Worm (Caenorhabditis elegans) whole organism, dauer: ENCODE results near the gene cht-2.

ENCODE experiments used
- unc-62 ChIP-seq: sonication (generic microtip); optimal IDR thresholded peaks from 2 replicates; lab custom pipeline; 2017; ENCODE audit warnings: missing biosample characterization, missing genetic modification reagents, missing genetic modification characterization

cht-2 gene

ce11 chrII:8551100-8551499, 30.4 kb downstream of the cht-2 start:
- TF ChIP-seq unc-62 (GFP tag; lab: Kevin White, UChicago) = no peak

- no peak for TF ChIP-seq unc-62 (GFP tag; lab: Kevin White, UChicago)
These were observed 33.8 kb downstream of the cht-2 start for ce11 chrII:8554568-8554967.

DNA sequence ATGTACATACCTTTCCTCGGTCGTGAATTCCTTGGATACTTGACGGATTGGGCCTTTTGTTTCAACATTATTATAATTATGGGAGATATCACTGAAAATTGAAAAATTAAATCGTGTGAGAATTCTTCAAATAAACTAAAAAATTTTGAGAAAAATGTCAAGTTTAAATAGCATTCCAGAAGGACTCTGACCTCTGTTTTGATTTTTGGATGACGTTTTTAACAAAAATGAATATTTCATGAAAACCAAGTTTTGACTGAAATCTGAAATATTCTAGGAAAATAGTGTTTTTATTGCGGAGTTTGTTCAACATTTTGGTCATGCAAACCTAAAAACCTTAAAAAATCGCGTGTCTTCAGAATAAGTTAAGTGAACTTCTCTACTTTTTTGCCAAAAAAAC, 35.4 kb downstream of the cht-2 start, which contains the start of gene glb-27:
glb-27 (minus strand) TSS at position 101 of the 400 bp plus-strand sequence.
- TF ChIP-seq unc-62 (GFP tag; lab: Kevin White, UChicago) = no peak

ce11 chrII:8559188-8559587, 38.5 kb downstream of the cht-2 start:
- TF ChIP-seq unc-62 (GFP tag; lab: Kevin White, UChicago) = no peak

ce11 chrII:8561227-8561626, 40.5 kb downstream of the cht-2 start, which contains the start of gene iff-2:
iff-2 (minus strand) TSS chrII:8561367.
- no peak for TF ChIP-seq unc-62 (GFP tag; lab: Kevin White, UChicago)

DNA sequence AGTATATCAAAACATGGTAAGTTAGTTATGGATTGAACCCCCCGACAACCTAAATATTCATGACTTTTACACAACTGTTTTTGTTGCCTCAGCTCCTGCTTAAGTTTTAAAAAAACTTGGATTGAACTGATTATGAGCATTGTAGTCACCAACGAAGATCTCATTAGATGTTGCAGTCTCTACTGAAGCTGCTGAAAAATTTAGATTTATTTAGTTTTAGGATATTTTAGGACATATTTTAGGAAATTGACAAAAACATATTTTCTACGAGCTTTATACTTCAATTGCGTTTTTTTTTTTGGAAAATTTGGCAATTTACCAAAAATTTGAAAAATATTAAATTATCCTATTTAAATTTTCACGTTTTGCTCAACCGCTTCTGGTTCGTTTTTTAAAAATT, 41.3 kb downstream of the cht-2 start, which contains the start of gene F54C9.14:
F54C9.14 (plus strand) TSS at position 301 of the 400 bp plus-strand sequence.
- TF ChIP-seq unc-62 (GFP tag; lab: Kevin White, UChicago) = no peak

DNA sequence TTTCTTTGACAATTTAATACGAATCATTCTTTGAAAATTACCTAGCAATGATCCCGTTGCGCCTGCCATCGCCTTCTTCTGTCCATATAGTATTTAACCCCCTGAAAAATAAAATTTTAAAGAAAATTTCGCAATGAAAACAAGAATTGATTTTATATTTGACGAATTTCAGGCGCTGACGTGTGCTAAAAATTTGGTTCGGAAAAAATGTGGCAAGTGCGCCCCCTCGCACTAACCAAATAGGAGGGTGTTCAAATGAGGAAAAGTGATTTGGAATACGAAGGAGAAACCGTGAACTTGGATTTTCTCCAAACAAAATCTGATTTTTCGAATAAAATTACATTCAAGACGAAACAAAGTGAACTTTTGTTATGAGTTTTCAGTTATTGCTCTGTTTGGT, 45.3 kb downstream of the cht-2 start, which contains the start of gene stc-1:
stc-1 (minus strand) TSS at position 101 of the 400 bp plus-strand sequence.
- no peak for TF ChIP-seq unc-62 (GFP tag; lab: Kevin White, UChicago)

ce11 chrII:8566806-8567266, 46.1 kb downstream of the cht-2 start, which contains the start of gene F54C9.3:
F54C9.3 (minus strand) TSS chrII:8566856.
- no peak for TF ChIP-seq unc-62 (GFP tag; lab: Kevin White, UChicago)

- no peak for TF ChIP-seq unc-62 (GFP tag; lab: Kevin White, UChicago)
These were observed 47.7 kb downstream of the cht-2 start for ce11 chrII:8568234-8568969.

DNA sequence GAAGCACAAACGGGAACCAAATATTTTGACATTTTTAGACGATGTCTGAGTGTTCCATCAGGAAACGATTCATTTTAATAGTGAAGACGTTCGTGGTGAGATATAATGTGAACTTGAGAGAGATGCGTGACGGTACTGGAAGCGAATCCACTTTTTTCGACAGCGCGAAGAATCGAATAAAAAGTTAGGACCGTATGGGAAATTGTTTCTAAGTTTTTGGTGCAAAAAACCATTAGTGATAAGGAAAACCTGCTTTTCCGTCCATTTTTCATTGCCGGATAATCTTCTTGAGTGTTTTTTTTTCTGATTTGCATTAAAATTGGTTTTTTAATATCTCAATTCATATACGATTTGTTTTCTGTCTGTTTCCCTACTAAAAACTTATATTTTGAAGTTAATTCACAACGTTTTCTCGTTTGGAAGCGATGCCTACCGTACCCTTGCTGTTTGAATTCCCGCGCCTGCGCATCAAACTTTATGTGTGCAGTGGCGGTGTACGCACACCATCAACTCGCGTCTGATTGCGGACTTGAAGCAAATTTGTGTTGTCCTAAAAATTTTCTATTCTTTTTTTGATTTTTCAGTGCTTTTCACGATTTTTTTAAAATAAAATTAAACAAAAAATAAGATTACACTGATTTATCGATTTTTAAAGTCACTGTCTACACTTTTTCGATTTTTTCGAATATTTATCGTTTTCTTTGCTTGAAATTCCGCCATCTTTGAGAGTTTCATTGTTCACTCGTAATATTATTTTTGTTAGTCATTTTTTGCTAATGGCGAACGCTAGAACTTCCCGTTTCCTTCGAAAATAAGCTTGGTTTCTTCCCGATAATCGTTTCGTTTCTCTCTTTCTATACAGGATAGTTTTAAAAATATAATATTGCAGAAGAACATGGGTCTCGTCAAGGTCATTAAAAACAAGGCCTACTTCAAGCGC, 48.6 kb downstream of the cht-2 start, which contains the start of the genes col-38 and rpl-5:
col-38 (minus strand) TSS at position 51 of the 940 bp plus-strand sequence.
rpl-5 (plus strand) TSS at position 890 of the 940 bp plus-strand sequence.
- TF ChIP-seq unc-62 (GFP tag; lab: Kevin White, UChicago) = no peak

DNA sequence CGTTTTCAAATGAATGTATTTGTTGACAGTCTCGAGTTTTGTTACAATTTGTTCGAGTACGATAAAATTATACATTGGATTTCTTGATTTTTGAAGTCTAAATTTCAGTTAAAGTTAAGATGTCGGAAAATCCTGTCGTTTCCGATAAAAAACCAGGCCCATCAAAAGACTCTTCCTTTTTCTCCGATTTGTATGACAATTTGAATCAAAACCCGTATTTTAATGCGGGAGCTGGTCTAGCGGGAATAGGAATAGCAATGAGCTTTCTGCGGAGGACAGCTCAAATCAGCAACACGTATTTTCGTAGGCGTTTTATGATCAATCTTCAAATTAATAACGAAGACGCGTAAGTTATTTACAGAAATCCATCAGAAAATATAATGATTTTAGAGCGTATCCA, 50.3 kb downstream of the cht-2 start, which contains the start of gene bcs-1:
bcs-1 (plus strand) TSS at position 109 of the 400 bp plus-strand sequence.
- TF ChIP-seq unc-62 (GFP tag; lab: Kevin White, UChicago) = no peak

ce11 chrII:8573044-8573443, 52.3 kb downstream of the cht-2 start, which contains the start of gene F54C9.7:
F54C9.7 (plus strand) TSS chrII:8573344.
- no peak for TF ChIP-seq unc-62 (GFP tag; lab: Kevin White, UChicago)
